Fruit fly (Drosophila melanogaster): Measurements from ENCODE around the gene CG18789.
A peak's percentile ranks its signal among the peaks of the same experiment; 100 is the strongest.

The CG18789 gene

dm6 chr2L:12006397-12007330, 11.4 kb upstream of the CG18789 start (continued):
- TF ChIP-seq CG18262 (tag; optimal IDR thresholded peaks at IDR 0.05) (peak; percentile 99), CG4820 (GFP tag; optimal IDR thresholded peaks at IDR 0.05) (peak; percentile 91), CG6791 (GFP tag; IDR thresholded peaks at IDR 0.05; ENCODE audit: partially characterized antibody) (no peak), org-1 (GFP tag; optimal IDR thresholded peaks at IDR 0.05) (peak; percentile 93), Chrac-16 (GFP tag; optimal IDR thresholded peaks at IDR 0.05) (peak; percentile 90), nmo (GFP tag; optimal IDR thresholded peaks at IDR 0.05) (peak; percentile 99), CG4707 (GFP tag; optimal IDR thresholded peaks at IDR 0.05) (peak; percentile 22), bigmax (GFP tag; optimal IDR thresholded peaks at IDR 0.05) (no peak), Atf-2 (GFP tag; optimal IDR thresholded peaks at IDR 0.05) (peak; percentile 76), twi (tag; optimal IDR thresholded peaks at IDR 0.05) (peak; percentile 92), CG17328 (GFP tag; IDR thresholded peaks at IDR 0.05) (no peak), CG12659 (GFP tag; optimal IDR thresholded peaks at IDR 0.05) (peak; percentile 97), CG2678 (tag; optimal IDR thresholded peaks at IDR 0.05) (peak; percentile 99), CG1603 (tag; optimal IDR thresholded peaks at IDR 0.05) (peak; percentile 58), CG18476 (GFP tag; optimal IDR thresholded peaks at IDR 0.05) (peak; percentile 81), CG11504 (tag; optimal IDR thresholded peaks at IDR 0.05) (peak; percentile 96), row (GFP tag; IDR thresholded peaks at IDR 0.05) (no peak), Atf3 (GFP tag; optimal IDR thresholded peaks at IDR 0.05) (peak; percentile 57), Xrp1 (GFP tag; IDR thresholded peaks at IDR 0.05) (no peak), salm (tag; optimal IDR thresholded peaks at IDR 0.05) (peak; percentile 89), slbo (GFP tag; IDR thresholded peaks at IDR 0.05) (no peak), CG10543 (GFP tag; optimal IDR thresholded peaks at IDR 0.05) (peak; percentile 31), CG33557 (GFP tag; optimal IDR thresholded peaks at IDR 0.05) (peak; percentile 95), sd (tag; optimal IDR thresholded peaks at IDR 0.05) (peak; percentile 56), CG11085 (GFP tag; IDR thresholded peaks at IDR 0.05) (no peak), phol (tag; optimal IDR thresholded peaks at IDR 0.05) (peak; percentile 97), nom (GFP tag; optimal IDR thresholded peaks at IDR 0.05) (peak; percentile 81), Atf6 (GFP tag; IDR thresholded peaks at IDR 0.05) (no peak), insv (GFP tag; optimal IDR thresholded peaks at IDR 0.05) (peak in 1 of 2 experiments; percentile 47), CG15514 (GFP tag; optimal IDR thresholded peaks at IDR 0.05) (peak; percentile 80), HLHmδ (GFP tag; optimal IDR thresholded peaks at IDR 0.05) (peak; percentile 56), slou (GFP tag; optimal IDR thresholded peaks at IDR 0.05) (peak; percentile 89), CG11696 (GFP tag; IDR thresholded peaks at IDR 0.05) (no peak), Gsc (GFP tag; IDR thresholded peaks at IDR 0.05) (no peak), HLH4C (GFP tag; IDR thresholded peaks at IDR 0.05; ENCODE audit: partially characterized antibody) (no peak), btn (GFP tag; optimal IDR thresholded peaks at IDR 0.05) (peak; percentile 46), chm (GFP tag; IDR thresholded peaks at IDR 0.05) (no peak), Dref (GFP tag; IDR thresholded peaks at IDR 0.05) (no peak), CG31441 (GFP tag; IDR thresholded peaks at IDR 0.05) (no peak), CG17361 (GFP tag; IDR thresholded peaks at IDR 0.05) (no peak), D (optimal IDR thresholded peaks at IDR 0.05) (no peak), D (GFP tag; optimal IDR thresholded peaks at IDR 0.05) (peak; percentile 97), CG32532 (GFP tag; IDR thresholded peaks at IDR 0.05) (no peak), Deaf1 (tag; optimal IDR thresholded peaks at IDR 0.05) (peak; percentile 77), Bdp1 (GFP tag; optimal IDR thresholded peaks at IDR 0.05) (peak; percentile 39), CG10979 (tag; optimal IDR thresholded peaks at IDR 0.05) (peak; percentile 98), D19A (tag; optimal IDR thresholded peaks at IDR 0.05) (peak; percentile 100), tap (tag; optimal IDR thresholded peaks at IDR 0.05) (peak; percentile 94), fd96Cb (tag; optimal IDR thresholded peaks at IDR 0.05) (peak; percentile 96)
